Fruit fly (Drosophila melanogaster) whole organism, adult: ENCODE data around the gene Gr10a.

Source experiments
- CG11617 ChIP-seq: fragments of 200-800 bp; sonication (Bioruptor generic); optimal IDR thresholded peaks from 2 replicates; lab custom pipeline; 2017; ENCODE audit warnings: mild to moderate bottlenecking, missing biosample characterization, missing genetic modification reagents, missing genetic modification characterization
- CG12768 ChIP-seq: fragments of 200-800 bp; sonication (Bioruptor generic); optimal IDR thresholded peaks from 2 replicates; lab custom pipeline; 2017; ENCODE audit warnings: missing biosample characterization, missing genetic modification characterization, mild to moderate bottlenecking, moderate library complexity, missing genetic modification reagents
- CG14711 ChIP-seq: fragments of 200-800 bp; sonication (Bioruptor generic); optimal IDR thresholded peaks from 2 replicates; lab custom pipeline; 2018; ENCODE audit warnings: missing biosample characterization, mild to moderate bottlenecking, missing genetic modification characterization, moderate library complexity
- CG1620 ChIP-seq: fragments of 200-800 bp; sonication (Bioruptor generic); optimal IDR thresholded peaks from 2 replicates; lab custom pipeline; 2016; ENCODE audit warnings: missing biosample characterization, missing genetic modification characterization
- CG33017 ChIP-seq: fragments of 200-800 bp; sonication (Bioruptor generic); optimal IDR thresholded peaks from 2 replicates; lab custom pipeline; 2018; ENCODE audit warnings: missing biosample characterization, mild to moderate bottlenecking, missing genetic modification characterization, moderate library complexity
- CG5204 ChIP-seq: fragments of 200-800 bp; sonication (Bioruptor generic); optimal IDR thresholded peaks from 2 replicates; lab custom pipeline; 2016; ENCODE audit warnings: missing biosample characterization, missing genetic modification characterization
- CG7045 ChIP-seq: fragments of 200-800 bp; sonication (Bioruptor generic); optimal IDR thresholded peaks from 2 replicates; lab custom pipeline; 2017; ENCODE audit warnings: missing biosample characterization, mild to moderate bottlenecking, missing genetic modification characterization
- CG7101 ChIP-seq: fragments of 200-800 bp; sonication (Bioruptor generic); optimal IDR thresholded peaks from 2 replicates; lab custom pipeline; 2018; ENCODE audit warnings: missing biosample characterization, mild to moderate bottlenecking, missing genetic modification characterization, moderate library complexity
- Clk ChIP-seq: fragments of 200-800 bp; sonication (Bioruptor generic); optimal IDR thresholded peaks from 2 replicates; lab custom pipeline; 2017; ENCODE audit warnings: missing biosample characterization, missing genetic modification characterization
- Crg-1 ChIP-seq: fragments of 200-800 bp; sonication (Bioruptor generic); optimal IDR thresholded peaks from 2 replicates; lab custom pipeline; 2016; ENCODE audit warnings: missing biosample characterization, missing genetic modification characterization
- Hr96 ChIP-seq: fragments of 200-800 bp; sonication (Bioruptor generic); optimal IDR thresholded peaks from 2 replicates; lab custom pipeline; 2016; ENCODE audit warnings: missing biosample characterization, missing genetic modification characterization
- Mnt ChIP-seq: fragments of 200-800 bp; sonication (Bioruptor generic); optimal IDR thresholded peaks from 2 replicates; lab custom pipeline; 2016; ENCODE audit warnings: missing biosample characterization, mild to moderate bottlenecking, missing genetic modification characterization
- bab1 ChIP-seq: fragments of 200-800 bp; sonication (Bioruptor generic); optimal IDR thresholded peaks from 3 replicates; lab custom pipeline; 2019; ENCODE audit warnings: missing biosample characterization, mild to moderate bottlenecking, missing genetic modification characterization, moderate library complexity
- cic ChIP-seq: fragments of 200-800 bp; sonication (Bioruptor generic); optimal IDR thresholded peaks from 2 replicates; lab custom pipeline; 2017; ENCODE audit warnings: missing biosample characterization, mild to moderate bottlenecking, missing genetic modification characterization, moderate library complexity
- cnc ChIP-seq, 2 experiments: fragments of >200 bp; optimal IDR thresholded peaks; 2 replicates each; lab custom pipeline; 2017
- kay ChIP-seq: fragments of 200-800 bp; sonication (Bioruptor generic); peaks from one replicate; lab custom pipeline; 2016; ENCODE audit warnings: missing biosample characterization, missing genetic modification characterization, borderline replicate concordance
- ovo ChIP-seq: fragments of 200-800 bp; sonication (Bioruptor generic); optimal IDR thresholded peaks from 2 replicates; lab custom pipeline; 2016; ENCODE audit warnings: missing biosample characterization, missing genetic modification characterization
- pad ChIP-seq: fragments of 200-800 bp; sonication (Bioruptor generic); optimal IDR thresholded peaks from 3 replicates; lab custom pipeline; 2017; ENCODE audit warnings: missing biosample characterization, missing genetic modification characterization, mild to moderate bottlenecking, moderate library complexity, missing genetic modification reagents
- tj ChIP-seq: fragments of 200-800 bp; sonication (Bioruptor generic); optimal IDR thresholded peaks from 3 replicates; lab custom pipeline; 2017; ENCODE audit warnings: missing biosample characterization, mild to moderate bottlenecking, missing genetic modification characterization, moderate library complexity
- toe ChIP-seq: fragments of 200-800 bp; sonication (Bioruptor generic); optimal IDR thresholded peaks from 2 replicates; lab custom pipeline; 2016; ENCODE audit warnings: missing biosample characterization, missing genetic modification characterization

Gene Gr10a

DNA sequence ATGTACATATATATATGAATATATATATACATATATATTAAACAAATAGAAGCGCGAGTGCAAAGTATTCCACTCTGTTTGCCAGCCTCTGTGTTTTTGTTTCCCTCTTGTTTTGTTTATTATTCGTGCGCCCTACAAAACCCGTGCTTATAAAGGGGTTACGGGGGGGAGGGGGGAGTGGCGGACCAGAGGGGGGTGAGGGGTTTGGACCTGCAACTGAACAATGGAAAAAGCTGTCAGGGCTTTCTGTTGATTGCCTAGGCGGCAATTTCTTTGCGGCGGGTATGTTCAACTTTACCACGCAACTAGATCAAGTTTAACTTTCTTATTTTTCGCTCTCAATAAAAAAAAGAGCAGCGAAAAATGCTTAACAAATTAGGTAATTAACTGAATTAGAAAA lies 22.0 kb upstream of the Gr10a start:
- TF ChIP-seq Clk (GFP tag; lab: Kevin White, UChicago) = no peak
- TF ChIP-seq cic = peak; percentile 4
- TF ChIP-seq CG12768 = no peak
- TF ChIP-seq tj (GFP tag; lab: Kevin White, UChicago) = peak; percentile 83
- peak; percentile 6 for TF ChIP-seq pad
- no peak for TF ChIP-seq ovo (GFP tag; lab: Kevin White, UChicago)
- no peak for TF ChIP-seq CG1620
- peak; percentile 0 for TF ChIP-seq CG7101 (tag; lab: Kevin White, UChicago)

- peak; percentile 46 for TF ChIP-seq bab1 (GFP tag; lab: Kevin White, UChicago)
- TF ChIP-seq ovo (GFP tag; lab: Kevin White, UChicago) = no peak
- TF ChIP-seq kay (GFP tag; lab: Kevin White, UChicago) = peak; percentile 21
Observed at dm6 chrX:11433930-11434329, 16.7 kb upstream of the Gr10a start.

dm6 chrX:11430940-11431339 lies 13.7 kb upstream of the Gr10a start:
- TF ChIP-seq CG12768 = no peak
- no peak for TF ChIP-seq CG7101 (tag; lab: Kevin White, UChicago)

- peak; percentile 91 for TF ChIP-seq Mnt (GFP tag; lab: Kevin White, UChicago)
- no peak for TF ChIP-seq CG33017
- no peak for TF ChIP-seq cnc (optimal IDR thresholded peaks at IDR 0.05; lab: Kevin White, UChicago)
- TF ChIP-seq tj (GFP tag; lab: Kevin White, UChicago) = peak; percentile 53
- TF ChIP-seq Clk (GFP tag; lab: Kevin White, UChicago) = peak; percentile 3
- no peak for TF ChIP-seq bab1 (GFP tag; lab: Kevin White, UChicago)
- peak; percentile 69 for TF ChIP-seq kay (GFP tag; lab: Kevin White, UChicago)
- TF ChIP-seq CG12768 = peak; percentile 30
- TF ChIP-seq pad = peak; percentile 66
- peak; percentile 90 for TF ChIP-seq cic
- TF ChIP-seq CG14711 (tag; lab: Kevin White, UChicago) = peak; percentile 41
- TF ChIP-seq CG11617 (GFP tag; lab: Kevin White, UChicago) = peak; percentile 30
- TF ChIP-seq Crg-1 (GFP tag; lab: Kevin White, UChicago) = peak; percentile 88
- no peak for TF ChIP-seq CG5204
- TF ChIP-seq toe (GFP tag; lab: Kevin White, UChicago) = peak; percentile 17
- TF ChIP-seq CG7101 (tag; lab: Kevin White, UChicago) = peak; percentile 72
- TF ChIP-seq Hr96 = no peak
- TF ChIP-seq ovo (GFP tag; lab: Kevin White, UChicago) = peak; percentile 95
- peak; percentile 42 for TF ChIP-seq CG1620
- peak; percentile 31 for TF ChIP-seq CG7045 (GFP tag; lab: Kevin White, UChicago)
Observed at dm6 chrX:11427282-11427689, 10.1 kb upstream of the Gr10a start.

DNA sequence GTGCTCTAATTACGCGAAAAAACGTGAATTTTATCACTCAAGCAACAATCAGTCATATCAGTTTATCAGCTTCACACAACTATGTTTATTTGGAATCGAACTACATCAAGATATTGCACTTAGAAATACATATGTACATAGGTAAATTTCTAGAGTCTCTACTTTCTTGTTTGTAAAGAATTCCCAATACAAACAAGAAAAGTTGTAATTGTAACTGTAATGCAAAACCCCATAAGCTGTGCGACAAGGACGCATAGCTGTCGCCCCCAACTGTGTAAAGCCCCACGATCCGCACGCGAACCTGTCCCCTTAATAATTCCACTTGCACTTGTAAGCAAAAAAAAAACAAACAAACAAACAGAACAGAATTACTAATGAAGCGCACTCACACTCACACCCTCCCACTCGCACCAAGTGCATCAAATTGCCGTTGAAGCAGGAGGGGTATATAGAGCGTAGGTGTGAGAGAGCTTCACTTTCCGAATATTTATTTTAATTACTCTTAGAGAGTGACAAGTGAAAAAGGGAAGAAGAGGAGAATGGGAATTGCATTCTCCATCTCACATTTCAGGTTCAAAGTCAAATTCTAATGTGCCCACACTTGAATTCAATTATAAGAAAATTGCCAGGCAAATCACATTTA lies 8.9 kb upstream of the Gr10a start:
- TF ChIP-seq toe (GFP tag; lab: Kevin White, UChicago) = peak; percentile 27
- no peak for TF ChIP-seq bab1 (GFP tag; lab: Kevin White, UChicago)
- TF ChIP-seq kay (GFP tag; lab: Kevin White, UChicago) = peak; percentile 90
- TF ChIP-seq cic = peak; percentile 50
- TF ChIP-seq Hr96 = peak; percentile 46
- peak; percentile 54 for TF ChIP-seq CG7101 (tag; lab: Kevin White, UChicago)
- peak; percentile 89 for TF ChIP-seq pad
- peak; percentile 98 for TF ChIP-seq ovo (GFP tag; lab: Kevin White, UChicago)
- TF ChIP-seq Mnt (GFP tag; lab: Kevin White, UChicago) = peak; percentile 63
- TF ChIP-seq CG5204 = no peak
- TF ChIP-seq CG14711 (tag; lab: Kevin White, UChicago) = peak; percentile 33
- TF ChIP-seq Clk (GFP tag; lab: Kevin White, UChicago) = no peak
- TF ChIP-seq CG1620 = peak; percentile 57
- TF ChIP-seq CG7045 (GFP tag; lab: Kevin White, UChicago) = peak; percentile 29
- TF ChIP-seq CG12768 = no peak
- TF ChIP-seq Crg-1 (GFP tag; lab: Kevin White, UChicago) = peak; percentile 43
- TF ChIP-seq CG11617 (GFP tag; lab: Kevin White, UChicago) = peak; percentile 35

- TF ChIP-seq Clk (GFP tag; lab: Kevin White, UChicago) (no peak), pad (no peak), cnc (optimal IDR thresholded peaks at IDR 0.05; lab: Kevin White, UChicago) (no peak), tj (GFP tag; lab: Kevin White, UChicago) (no peak), CG1620 (no peak), CG11617 (GFP tag; lab: Kevin White, UChicago) (no peak), bab1 (GFP tag; lab: Kevin White, UChicago) (no peak), Crg-1 (GFP tag; lab: Kevin White, UChicago) (no peak), CG14711 (tag; lab: Kevin White, UChicago) (no peak), Mnt (GFP tag; lab: Kevin White, UChicago) (no peak), CG12768 (no peak)
Observed at dm6 chrX:11425401-11425800, 8.2 kb upstream of the Gr10a start.

dm6 chrX:11424512-11424911 lies 7.3 kb upstream of the Gr10a start:
- TF ChIP-seq CG12768 (no peak), Mnt (GFP tag; lab: Kevin White, UChicago) (no peak), toe (GFP tag; lab: Kevin White, UChicago) (no peak), Crg-1 (GFP tag; lab: Kevin White, UChicago) (no peak), Clk (GFP tag; lab: Kevin White, UChicago) (no peak), Hr96 (no peak), CG7101 (tag; lab: Kevin White, UChicago) (no peak), CG14711 (tag; lab: Kevin White, UChicago) (no peak), CG1620 (no peak), CG11617 (GFP tag; lab: Kevin White, UChicago) (no peak), ovo (GFP tag; lab: Kevin White, UChicago) (no peak), CG33017 (no peak)
